Worm (Caenorhabditis elegans) whole organism, late embryonic: ENCODE measurements around the gene mab-10.

Source experiments
- ceh-14 ChIP-seq: sonication (generic microtip); optimal IDR thresholded peaks from 2 replicates; lab custom pipeline; 2016; ENCODE audit warnings: missing genotype, missing genetic modification characterization, missing compliant biosample characterization
- ceh-19 ChIP-seq: fragments of 200-800 bp; sonication (Bioruptor generic); optimal IDR thresholded peaks from 2 replicates; lab custom pipeline; 2018; ENCODE audit warnings: mild to moderate bottlenecking, missing genetic modification characterization, missing compliant biosample characterization
- ceh-45 ChIP-seq: fragments of 200-800 bp; sonication (Bioruptor generic); IDR thresholded peaks from 2 replicates; pipeline ENCODE4 v1.3.6; 2022; ENCODE audit warnings: missing genetic modification reagents, missing genetic modification characterization, missing compliant biosample characterization
- elt-2 ChIP-seq: sonication (generic microtip); optimal IDR thresholded peaks from 2 replicates; lab custom pipeline; 2016; ENCODE audit warnings: missing genetic modification reagents, missing genetic modification characterization, missing compliant biosample characterization
- eyg-1 ChIP-seq: sonication (generic microtip); optimal IDR thresholded peaks from 2 replicates; lab custom pipeline; 2016; ENCODE audit warnings: missing genotype, missing genetic modification characterization, missing compliant biosample characterization
- hlh-15 ChIP-seq: sonication (generic microtip); optimal IDR thresholded peaks from 2 replicates; lab custom pipeline; 2016; ENCODE audit warnings: missing genetic modification characterization, missing compliant biosample characterization
- hlh-30 ChIP-seq: sonication (generic microtip); optimal IDR thresholded peaks from 2 replicates; lab custom pipeline; 2017; ENCODE audit warnings: antibody characterized with exemption, missing genetic modification characterization, missing compliant biosample characterization; ENCODE audit not compliant: insufficient read depth
- madf-2 ChIP-seq: sonication (generic microtip); optimal IDR thresholded peaks from 2 replicates; lab custom pipeline; 2017; ENCODE audit warnings: missing genetic modification characterization, missing compliant biosample characterization
- nhr-11 ChIP-seq: fragments of 150-350 bp; optimal IDR thresholded peaks from 2 replicates; lab custom pipeline; 2014; ENCODE audit warnings: missing biosample characterization, missing genetic modification characterization
- pha-4 ChIP-seq: fragments of 150-350 bp; optimal IDR thresholded peaks from 2 replicates; lab custom pipeline; 2018; ENCODE audit warnings: missing biosample characterization, missing genetic modification reagents, missing genetic modification characterization
- pqm-1 ChIP-seq: sonication (generic microtip); optimal IDR thresholded peaks from 2 replicates; lab custom pipeline; 2016; ENCODE audit warnings: missing genetic modification characterization, missing compliant biosample characterization
- sox-4 ChIP-seq: sonication (generic microtip); optimal IDR thresholded peaks from 2 replicates; lab custom pipeline; 2017; ENCODE audit warnings: mild to moderate bottlenecking, missing genetic modification characterization, inconsistent platforms, missing compliant biosample characterization
- unc-55 ChIP-seq: sonication (generic microtip); optimal IDR thresholded peaks from 2 replicates; lab custom pipeline; 2017; ENCODE audit warnings: missing biosample characterization, missing genetic modification reagents, missing genetic modification characterization
- unc-86 ChIP-seq: sonication (generic microtip); optimal IDR thresholded peaks from 2 replicates; lab custom pipeline; 2016; ENCODE audit warnings: missing genetic modification characterization, missing compliant biosample characterization

DNA sequence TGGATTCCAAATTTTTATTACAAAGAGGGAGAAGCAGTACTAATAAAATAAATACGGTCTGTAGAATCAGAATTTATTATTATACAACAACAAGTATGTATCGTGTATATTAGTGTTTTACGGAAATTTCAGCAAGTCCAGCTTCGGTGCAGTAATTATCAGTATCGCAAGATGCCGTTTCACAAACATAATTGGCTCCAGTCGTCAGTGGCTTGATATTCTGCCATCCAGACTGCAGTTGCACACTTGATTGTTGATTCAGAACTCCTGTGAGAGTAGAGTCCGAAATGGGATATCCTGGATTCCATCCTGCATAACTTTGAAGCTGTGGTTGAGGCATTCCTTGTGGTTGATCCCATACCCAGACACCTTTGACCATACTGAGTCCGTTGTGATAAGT lies 47.8 kb upstream of the mab-10 start:
- TF ChIP-seq nhr-11 (tag; lab: Kevin White, UChicago) (no peak), hlh-30 (tag; lab: Kevin White, UChicago) (no peak), eyg-1 (tag; lab: Kevin White, UChicago) (no peak), hlh-15 (tag; lab: Kevin White, UChicago) (no peak), pha-4 (tag; lab: Kevin White, UChicago) (no peak), unc-86 (no peak), elt-2 (tag; lab: Kevin White, UChicago) (no peak), unc-55 (GFP tag; lab: Kevin White, UChicago) (no peak), ceh-14 (tag; lab: Kevin White, UChicago) (no peak), ceh-45 (GFP tag; lab: Robert Waterston, UW) (no peak), madf-2 (tag; lab: Kevin White, UChicago) (no peak), ceh-19 (GFP tag; lab: Kevin White, UChicago) (no peak), pqm-1 (tag; lab: Kevin White, UChicago) (no peak), sox-4 (tag; lab: Kevin White, UChicago) (no peak)
